Worm (Caenorhabditis elegans) whole organism, L4 larva: Measurements from ENCODE around the gene Y49E10.27.

Experiments used
- D1046.2 ChIP-seq: fragments of 200-800 bp; sonication (Bioruptor generic); IDR thresholded peaks from 2 replicates; pipeline ENCODE4 v1.3.6; 2022; ENCODE audit warnings: missing genetic modification characterization, missing compliant biosample characterization
- R02D3.7 ChIP-seq: fragments of 150-350 bp; sonication (generic microtip); optimal IDR thresholded peaks from 3 replicates; lab custom pipeline; 2014; ENCODE audit warnings: missing biosample characterization, missing genetic modification characterization
- T20F7.1 ChIP-seq: fragments of 200-800 bp; sonication (Bioruptor generic); optimal IDR thresholded peaks from 2 replicates; lab custom pipeline; 2018; ENCODE audit warnings: mild to moderate bottlenecking, missing genetic modification characterization, missing compliant biosample characterization
- Y48G9A.11 ChIP-seq: fragments of 200-800 bp; sonication (Bioruptor generic); IDR thresholded peaks from 2 replicates; pipeline ENCODE4 v1.3.6; 2022; ENCODE audit warnings: missing genetic modification reagents, missing genetic modification characterization, missing compliant biosample characterization
- ZK337.2 ChIP-seq: fragments of 200-800 bp; sonication (Bioruptor generic); IDR thresholded peaks from 2 replicates; pipeline ENCODE4 v1.3.6; 2022; ENCODE audit warnings: missing genetic modification reagents, missing genetic modification characterization, missing compliant biosample characterization
- aha-1 ChIP-seq: fragments of 150-350 bp; peaks from one replicate; lab custom pipeline; 2014; ENCODE audit warnings: missing biosample characterization, missing genetic modification characterization
- aly-2 ChIP-seq: sonication (generic microtip); optimal IDR thresholded peaks from 2 replicates; lab custom pipeline; 2018; ENCODE audit warnings: missing biosample characterization, missing genetic modification characterization
- ama-1 ChIP-seq: fragments of 150-350 bp; optimal IDR thresholded peaks from 2 replicates; lab custom pipeline; 2014; ENCODE audit warnings: inconsistent platforms, mixed read lengths
- ceh-20 ChIP-seq: fragments of 200-800 bp; sonication (Bioruptor generic); IDR thresholded peaks from 2 replicates; pipeline ENCODE4 v1.3.6; 2022; ENCODE audit warnings: missing genetic modification reagents, missing genetic modification characterization, missing compliant biosample characterization
- ceh-28 ChIP-seq: fragments of 150-350 bp; optimal IDR thresholded peaks from 2 replicates; lab custom pipeline; 2014; ENCODE audit warnings: missing biosample characterization, missing genetic modification reagents, missing genetic modification characterization
- ceh-62 ChIP-seq: sonication (generic microtip); optimal IDR thresholded peaks from 2 replicates; lab custom pipeline; 2017; ENCODE audit warnings: missing biosample characterization, missing genetic modification characterization
- ces-1 ChIP-seq: fragments of 150-350 bp; sonication (generic microtip); optimal IDR thresholded peaks from 4 replicates; lab custom pipeline; 2014; ENCODE audit warnings: missing biosample characterization, missing genetic modification reagents, missing genetic modification characterization
- daf-19 ChIP-seq: fragments of 200-800 bp; sonication (Bioruptor generic); conservative IDR thresholded peaks from 2 replicates; pipeline ENCODE4 v1.3.6; 2022; ENCODE audit warnings: missing genetic modification characterization, missing compliant biosample characterization
- daf-8 ChIP-seq: fragments of 200-800 bp; sonication (Bioruptor generic); IDR thresholded peaks from 2 replicates; pipeline ENCODE4 v1.3.6; 2022; ENCODE audit warnings: missing genetic modification characterization, missing compliant biosample characterization
- egl-27 ChIP-seq: sonication (generic microtip); optimal IDR thresholded peaks from 3 replicates; lab custom pipeline; 2017; ENCODE audit warnings: missing biosample characterization, missing genetic modification reagents, missing genetic modification characterization
- egl-43 ChIP-seq: fragments of 200-800 bp; sonication (Bioruptor generic); IDR thresholded peaks from 2 replicates; pipeline ENCODE4 v1.3.6; 2022; ENCODE audit warnings: missing genetic modification reagents, missing genetic modification characterization, missing compliant biosample characterization
- fkh-10 ChIP-seq: fragments of 150-350 bp; optimal IDR thresholded peaks from 2 replicates; lab custom pipeline; 2014; ENCODE audit warnings: missing biosample characterization, missing genetic modification reagents, missing genetic modification characterization
- jun-1 ChIP-seq: fragments of 150-350 bp; optimal IDR thresholded peaks from 2 replicates; lab custom pipeline; 2014; ENCODE audit warnings: missing biosample characterization, missing genetic modification reagents, missing genetic modification characterization
- lin-1 ChIP-seq: fragments of 200-800 bp; sonication (Bioruptor generic); IDR thresholded peaks from 2 replicates; pipeline ENCODE4 v1.3.6; 2022; ENCODE audit warnings: missing genetic modification reagents, missing genetic modification characterization, missing compliant biosample characterization
- lin-39 ChIP-seq: fragments of 150-350 bp; optimal IDR thresholded peaks from 2 replicates; lab custom pipeline; 2014; ENCODE audit warnings: missing biosample characterization, missing genetic modification reagents, missing genetic modification characterization
- lir-3 ChIP-seq: sonication (generic microtip); optimal IDR thresholded peaks from 2 replicates; lab custom pipeline; 2016; ENCODE audit warnings: mild to moderate bottlenecking, missing genetic modification characterization, missing compliant biosample characterization
- madf-9 ChIP-seq: fragments of 200-800 bp; sonication (Bioruptor generic); conservative IDR thresholded peaks from 2 replicates; pipeline ENCODE4 v1.3.6; 2022; ENCODE audit warnings: missing genetic modification reagents, missing genetic modification characterization, missing compliant biosample characterization
- mep-1 ChIP-seq: fragments of 150-350 bp; sonication (generic microtip); optimal IDR thresholded peaks from 3 replicates; lab custom pipeline; 2014; ENCODE audit warnings: missing biosample characterization, missing genetic modification characterization
- mes-2 ChIP-seq: sonication (generic microtip); optimal IDR thresholded peaks from 2 replicates; lab custom pipeline; 2016; ENCODE audit warnings: missing genotype, mild to moderate bottlenecking, missing genetic modification characterization, missing compliant biosample characterization; ENCODE audit not compliant: poor library complexity, severe bottlenecking
- mxl-2 ChIP-seq: fragments of 200-800 bp; sonication (Bioruptor generic); conservative IDR thresholded peaks from 2 replicates; pipeline ENCODE4 v1.3.6; 2022; ENCODE audit warnings: missing genetic modification reagents, missing genetic modification characterization, missing compliant biosample characterization
- nhr-111 ChIP-seq: fragments of 200-800 bp; sonication (Bioruptor generic); optimal IDR thresholded peaks from 2 replicates; lab custom pipeline; 2018; ENCODE audit warnings: mild to moderate bottlenecking, missing genetic modification characterization, missing compliant biosample characterization
- nhr-28 ChIP-seq: fragments of 150-350 bp; optimal IDR thresholded peaks from 2 replicates; lab custom pipeline; 2014; ENCODE audit warnings: missing biosample characterization, missing genetic modification characterization
- nhr-42 ChIP-seq: fragments of 200-800 bp; sonication (Bioruptor generic); IDR thresholded peaks from 2 replicates; pipeline ENCODE4 v1.3.6; 2022; ENCODE audit warnings: missing genetic modification characterization, missing compliant biosample characterization
- nhr-48 ChIP-seq: sonication (generic microtip); optimal IDR thresholded peaks from 2 replicates; lab custom pipeline; 2016; ENCODE audit warnings: mild to moderate bottlenecking, missing genetic modification characterization, missing compliant biosample characterization
- nhr-76 ChIP-seq: fragments of 150-350 bp; optimal IDR thresholded peaks from 2 replicates; lab custom pipeline; 2014; ENCODE audit warnings: missing biosample characterization, missing genetic modification characterization
- pha-4 ChIP-seq, 2 experiments: fragments of 150-350 bp in 1 of 2; fragments of 200-800 bp in 1 of 2; sonication (Bioruptor generic) in 1 of 2; IDR thresholded peaks in 1 of 2; optimal IDR thresholded peaks in 1 of 2; 2 replicates each; pipeline versions ENCODE4 v1.3.6 to Lab custom; 2014 to 2022; ENCODE audit warnings: missing genetic modification characterization in 2 of 2, missing genetic modification reagents in 2 of 2, missing biosample characterization in 1 of 2, missing compliant biosample characterization in 1 of 2
- php-3 ChIP-seq: fragments of 200-800 bp; sonication (Bioruptor generic); IDR thresholded peaks from 2 replicates; pipeline ENCODE4 v1.3.6; 2022; ENCODE audit warnings: missing genetic modification reagents, missing genetic modification characterization, missing compliant biosample characterization
- pqm-1 ChIP-seq: sonication (generic microtip); optimal IDR thresholded peaks from 2 replicates; lab custom pipeline; 2017; ENCODE audit warnings: missing biosample characterization, missing genetic modification characterization
- rbr-2 ChIP-seq: sonication (generic microtip); optimal IDR thresholded peaks from 2 replicates; lab custom pipeline; 2016; ENCODE audit warnings: missing genotype, missing genetic modification characterization, missing compliant biosample characterization
- saeg-2 ChIP-seq: fragments of 200-800 bp; sonication (Bioruptor generic); IDR thresholded peaks from 2 replicates; pipeline ENCODE4 v1.3.6; 2022; ENCODE audit warnings: missing genetic modification reagents, missing genetic modification characterization, missing compliant biosample characterization
- set-16 ChIP-seq: fragments of 200-800 bp; sonication (Bioruptor generic); IDR thresholded peaks from 2 replicates; pipeline ENCODE4 v1.3.6; 2022; ENCODE audit warnings: missing genetic modification reagents, missing genetic modification characterization, missing compliant biosample characterization
- skn-1 ChIP-seq: fragments of 150-350 bp; optimal IDR thresholded peaks from 2 replicates; lab custom pipeline; 2014; ENCODE audit warnings: missing biosample characterization, missing genetic modification characterization
- spr-3 ChIP-seq: fragments of 200-800 bp; sonication (Bioruptor generic); optimal IDR thresholded peaks from 2 replicates; lab custom pipeline; 2018; ENCODE audit warnings: mild to moderate bottlenecking, missing genetic modification characterization, missing compliant biosample characterization
- tra-1 ChIP-seq: fragments of 200-800 bp; sonication (Bioruptor generic); IDR thresholded peaks from 2 replicates; pipeline ENCODE4 v1.3.6; 2022; ENCODE audit warnings: missing genetic modification reagents, missing genetic modification characterization, missing compliant biosample characterization
- zag-1 ChIP-seq: fragments of 150-350 bp; optimal IDR thresholded peaks from 2 replicates; lab custom pipeline; 2014; ENCODE audit warnings: missing biosample characterization, missing genetic modification characterization
- zip-11 ChIP-seq: fragments of 200-800 bp; sonication (Bioruptor generic); IDR thresholded peaks from 2 replicates; pipeline ENCODE4 v1.3.6; 2022; ENCODE audit warnings: missing genetic modification characterization, missing compliant biosample characterization
- zip-2 ChIP-seq: fragments of 150-350 bp; optimal IDR thresholded peaks from 2 replicates; lab custom pipeline; 2014; ENCODE audit warnings: missing biosample characterization, missing genetic modification characterization
- ztf-11 ChIP-seq: fragments of 150-350 bp; optimal IDR thresholded peaks from 2 replicates; lab custom pipeline; 2014; ENCODE audit warnings: missing biosample characterization, missing genetic modification characterization
- ztf-7 ChIP-seq: fragments of 150-350 bp; optimal IDR thresholded peaks from 2 replicates; lab custom pipeline; 2014; ENCODE audit warnings: missing biosample characterization, missing genetic modification characterization

Gene Y49E10.27

DNA sequence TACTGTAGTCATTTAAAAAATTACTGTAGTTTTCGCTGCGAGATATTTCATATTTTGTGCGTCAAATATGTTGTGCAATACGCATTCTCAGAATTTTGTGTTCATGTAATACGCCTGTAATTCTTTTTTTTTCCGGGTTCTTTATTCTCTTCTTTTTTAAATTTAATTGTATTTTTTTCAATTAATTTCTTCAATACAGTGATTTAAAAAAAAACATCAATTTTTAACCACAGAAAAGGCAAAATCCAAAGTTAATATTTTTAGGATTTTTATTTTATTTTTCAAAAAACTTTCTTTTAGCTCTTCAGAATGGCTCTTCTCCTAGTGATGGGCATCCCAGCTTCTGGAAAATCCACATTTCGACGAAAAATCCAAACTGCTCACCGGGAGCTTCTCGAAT is 32.1 kb downstream of the Y49E10.27 start, which contains the start of gene pstk-1:
Gene pstk-1 (plus strand): TSS at position 301 of the 400 bp plus-strand sequence.
- TF ChIP-seq ZK337.2 (GFP tag; lab: Robert Waterston, UW) (no peak), zag-1 (tag; lab: Kevin White, UChicago) (no peak), mxl-2 (GFP tag; lab: Robert Waterston, UW) (no peak), R02D3.7 (no peak), php-3 (GFP tag; lab: Robert Waterston, UW) (no peak)
- TF ChIP-seq, all 104 proteins: peak for 0

DNA sequence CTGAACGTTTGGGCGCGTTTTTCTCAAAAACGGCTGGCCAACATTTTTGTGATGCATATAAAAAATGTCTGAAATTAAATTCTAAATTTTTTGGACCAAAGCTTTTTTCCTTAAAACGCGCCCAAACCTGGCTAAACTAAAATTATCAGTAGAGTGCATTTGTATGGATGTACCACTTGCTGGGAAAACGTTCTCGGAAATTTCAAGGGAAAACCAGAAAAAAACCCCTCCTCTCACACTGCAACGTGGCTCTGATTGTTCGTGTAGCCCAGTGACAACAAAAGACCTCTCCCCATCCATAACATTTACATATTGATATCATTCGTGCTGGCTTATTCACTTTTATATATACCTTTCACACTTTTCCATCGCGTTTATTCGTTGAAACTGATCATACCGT is 34.7 kb downstream of the Y49E10.27 start, which contains the start of gene Y49E10.29:
Gene Y49E10.29 (plus strand): TSS at position 301 of the 400 bp plus-strand sequence.
- TF ChIP-seq mep-1 (tag; lab: Kevin White, UChicago) (no peak), tra-1 (no peak), Y48G9A.11 (no peak)

DNA sequence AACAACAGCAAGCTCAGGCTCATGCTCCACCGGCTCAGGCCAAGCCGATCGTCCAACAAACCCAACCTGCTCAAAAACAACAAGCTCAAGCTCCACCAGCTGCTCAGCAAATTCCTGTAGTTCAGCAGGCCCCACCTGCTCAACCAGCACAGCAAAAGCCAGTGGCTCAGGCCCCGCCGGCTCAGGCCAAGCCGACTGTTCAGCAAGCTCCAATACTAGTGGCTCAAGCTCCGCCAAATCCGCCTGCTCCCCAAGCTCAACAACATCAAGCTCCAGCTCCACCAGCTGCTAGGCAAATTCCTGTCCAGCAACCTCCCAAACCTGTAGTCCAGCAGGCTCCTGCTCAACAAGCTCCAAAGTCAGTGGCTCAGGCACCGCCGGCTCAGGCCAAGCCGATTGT is 35.6 kb downstream of the Y49E10.27 start:
- TF ChIP-seq set-16: peak; percentile 88
- no peak for TF ChIP-seq ceh-20 (GFP tag; lab: Robert Waterston, UW)
- TF ChIP-seq tra-1: no peak
- TF ChIP-seq pha-4 (GFP tag; IDR thresholded peaks at IDR 0.05; lab: Robert Waterston, UW): no peak
- no peak for TF ChIP-seq pha-4 (tag; optimal IDR thresholded peaks at IDR 0.05; lab: Kevin White, UChicago)
- TF ChIP-seq mxl-2 (GFP tag; lab: Robert Waterston, UW): no peak
- TF ChIP-seq, all 104 proteins: peak for 1

DNA sequence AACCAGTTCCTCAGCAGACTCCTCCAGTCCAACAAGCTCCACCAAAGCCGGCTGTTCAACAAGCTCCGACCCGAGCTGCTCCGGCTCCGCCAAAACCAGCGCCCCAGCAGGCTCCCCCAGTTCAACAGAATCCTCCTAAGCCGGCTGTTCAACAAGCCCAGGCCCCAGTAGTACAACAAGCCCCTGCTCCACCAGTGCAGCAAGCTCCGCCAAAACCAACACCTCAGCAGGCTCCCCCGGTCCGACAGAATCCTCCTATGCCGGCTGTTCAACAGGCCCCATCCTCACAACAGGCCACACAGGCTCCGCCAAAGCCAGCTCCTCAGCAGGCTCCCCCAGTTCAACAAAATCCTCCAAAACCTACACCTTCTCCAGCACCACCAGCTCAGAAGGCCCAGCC is 36.4 kb downstream of the Y49E10.27 start:
- TF ChIP-seq aha-1 (peak; percentile 39), Y48G9A.11 (no peak), spr-3 (GFP tag; lab: Kevin White, UChicago) (no peak), set-16 (peak; percentile 91), mes-2 (tag; lab: Kevin White, UChicago) (no peak), jun-1 (tag; lab: Kevin White, UChicago) (no peak), egl-27 (no peak), ceh-62 (tag; lab: Kevin White, UChicago) (no peak)
- TF ChIP-seq, all 104 proteins: peak for 2

DNA sequence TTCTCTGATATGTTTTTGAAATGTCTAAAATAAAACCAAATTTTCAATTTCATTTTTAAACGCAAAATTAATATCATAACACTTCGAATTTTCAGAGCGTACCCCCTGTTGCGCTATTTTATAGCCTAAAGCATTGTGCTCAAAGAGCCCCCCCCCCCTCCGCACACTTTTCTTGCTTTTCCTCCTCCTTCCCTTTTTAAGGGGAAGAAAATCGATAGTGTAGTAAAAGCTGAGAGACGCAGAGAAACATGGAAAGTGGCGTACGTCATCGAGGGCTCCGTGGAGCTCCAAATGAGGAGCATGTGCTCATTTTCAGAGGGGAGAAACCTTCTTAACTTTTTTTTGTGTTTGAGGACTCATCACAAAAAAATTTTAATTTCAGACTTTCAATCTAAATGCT is 38.3 kb downstream of the Y49E10.27 start, which contains the start of gene cccp-1:
Gene cccp-1 (plus strand): TSS at position 377 of the 400 bp plus-strand sequence.
- TF ChIP-seq lin-39 (tag; lab: Kevin White, UChicago): no peak
- no peak for TF ChIP-seq spr-3 (GFP tag; lab: Kevin White, UChicago)
- TF ChIP-seq daf-19 (GFP tag; lab: Robert Waterston, UW): no peak
- no peak for TF ChIP-seq nhr-111 (GFP tag; lab: Kevin White, UChicago)
- TF ChIP-seq madf-9 (GFP tag; lab: Robert Waterston, UW): no peak; the same call in 1 of the 2 replicates
- TF ChIP-seq fkh-10 (GFP tag; lab: Kevin White, UChicago): peak; percentile 20
- no peak for TF ChIP-seq nhr-42 (GFP tag; lab: Robert Waterston, UW)
- no peak for TF ChIP-seq nhr-76
- no peak for TF ChIP-seq tra-1
- TF ChIP-seq saeg-2 (GFP tag; lab: Robert Waterston, UW): no peak
- TF ChIP-seq lin-1 (GFP tag; lab: Robert Waterston, UW): no peak
- no peak for TF ChIP-seq D1046.2 (GFP tag; lab: Robert Waterston, UW)
- no peak for TF ChIP-seq skn-1 (tag; lab: Kevin White, UChicago)
- no peak for TF ChIP-seq ces-1 (GFP tag; lab: Kevin White, UChicago)
- no peak for TF ChIP-seq ama-1 (lab: Kevin White, UChicago)
- TF ChIP-seq ztf-7 (tag; lab: Kevin White, UChicago): no peak
- TF ChIP-seq mxl-2 (GFP tag; lab: Robert Waterston, UW): no peak
- TF ChIP-seq aly-2 (tag; lab: Kevin White, UChicago): no peak
- no peak for TF ChIP-seq pqm-1 (tag; lab: Kevin White, UChicago)
- TF ChIP-seq ztf-11: no peak
- no peak for TF ChIP-seq T20F7.1 (GFP tag; lab: Kevin White, UChicago)
- no peak for TF ChIP-seq nhr-48 (tag; lab: Kevin White, UChicago)
- TF ChIP-seq rbr-2 (tag; lab: Kevin White, UChicago): peak; percentile 45
- peak; percentile 35; the same call in 1 of the 2 replicates for TF ChIP-seq egl-43
- TF ChIP-seq lir-3: no peak
- no peak for TF ChIP-seq zip-11 (GFP tag; lab: Robert Waterston, UW)
- no peak for TF ChIP-seq ZK337.2 (GFP tag; lab: Robert Waterston, UW)
- TF ChIP-seq nhr-28 (tag; lab: Kevin White, UChicago): no peak
- peak; percentile 81 for TF ChIP-seq ceh-28 (tag; lab: Kevin White, UChicago)
- no peak for TF ChIP-seq zip-2 (tag; lab: Kevin White, UChicago)
- TF ChIP-seq php-3 (GFP tag; lab: Robert Waterston, UW): no peak
- TF ChIP-seq daf-8 (GFP tag; lab: Robert Waterston, UW): no peak
